Fruit fly (Drosophila melanogaster) whole organism, embryonic: ENCODE measurements around the gene Mrp5.
A peak's percentile ranks its signal among the peaks of the same experiment; 100 is the strongest.

ENCODE experiments used
- Asciz ChIP-seq: fragments of 200-800 bp; sonication (Bioruptor generic); optimal IDR thresholded peaks from 2 replicates; lab custom pipeline; 2017; ENCODE audit warnings: missing biosample characterization, mild to moderate bottlenecking, missing genetic modification characterization, missing genetic modification reagents
- BtbVII ChIP-seq: fragments of 200-800 bp; sonication (Bioruptor generic); optimal IDR thresholded peaks from 3 replicates; lab custom pipeline; 2017; ENCODE audit warnings: missing biosample characterization, mild to moderate bottlenecking, missing genetic modification characterization
- CG12236 ChIP-seq: fragments of 200-800 bp; sonication (Bioruptor generic); optimal IDR thresholded peaks from 2 replicates; lab custom pipeline; 2016; ENCODE audit warnings: missing biosample characterization, missing genetic modification characterization
- CG15011 ChIP-seq: fragments of 200-800 bp; sonication (Bioruptor generic); optimal IDR thresholded peaks from 3 replicates; lab custom pipeline; 2018; ENCODE audit warnings: missing biosample characterization, mild to moderate bottlenecking, missing genetic modification characterization
- CG15696 ChIP-seq: fragments of 200-800 bp; sonication (Bioruptor generic); optimal IDR thresholded peaks from 2 replicates; lab custom pipeline; 2019; ENCODE audit warnings: missing biosample characterization, mild to moderate bottlenecking, missing genetic modification characterization, moderate library complexity
- CG30403 ChIP-seq: fragments of 200-800 bp; sonication (Bioruptor generic); optimal IDR thresholded peaks from 3 replicates; lab custom pipeline; 2016; ENCODE audit warnings: missing biosample characterization, missing genetic modification characterization
- CG31388 ChIP-seq: fragments of 200-800 bp; sonication (Bioruptor generic); optimal IDR thresholded peaks from 2 replicates; lab custom pipeline; 2016; ENCODE audit warnings: missing biosample characterization, missing genetic modification characterization
- CG3995 ChIP-seq: fragments of 200-800 bp; sonication (Bioruptor generic); optimal IDR thresholded peaks from 3 replicates; lab custom pipeline; 2016; ENCODE audit warnings: missing biosample characterization, missing genetic modification characterization
- CG6765 ChIP-seq: fragments of 200-800 bp; sonication (Bioruptor generic); optimal IDR thresholded peaks from 3 replicates; lab custom pipeline; 2017; ENCODE audit warnings: missing biosample characterization, mild to moderate bottlenecking, missing genetic modification characterization
- CG8359 ChIP-seq: fragments of 200-800 bp; sonication (Bioruptor generic); optimal IDR thresholded peaks from 2 replicates; lab custom pipeline; 2017; ENCODE audit warnings: missing biosample characterization, mild to moderate bottlenecking, missing genetic modification characterization, borderline replicate concordance
- CG9932 ChIP-seq: fragments of 200-800 bp; sonication (Bioruptor generic); IDR thresholded peaks from 2 replicates; pipeline ENCODE4 v1.3.6; 2022; ENCODE audit warnings: missing biosample characterization, missing genetic modification characterization
- Camta ChIP-seq: fragments of 200-800 bp; sonication (Bioruptor generic); optimal IDR thresholded peaks from 2 replicates; lab custom pipeline; 2016; ENCODE audit warnings: missing biosample characterization, missing genetic modification characterization
- CoRest ChIP-seq: fragments of 200-800 bp; sonication (Bioruptor generic); optimal IDR thresholded peaks from 3 replicates; lab custom pipeline; 2018; ENCODE audit warnings: missing biosample characterization, mild to moderate bottlenecking, missing genetic modification characterization, moderate library complexity
- Dbx ChIP-seq: fragments of 200-800 bp; sonication (Bioruptor generic); IDR thresholded peaks from 3 replicates; pipeline ENCODE4 v1.3.6; 2022; ENCODE audit warnings: missing biosample characterization, missing genetic modification characterization
- Ets65A ChIP-seq: fragments of 200-800 bp; sonication (Bioruptor generic); peaks from one replicate; lab custom pipeline; 2016; ENCODE audit warnings: missing biosample characterization, missing genetic modification characterization
- Ets97D ChIP-seq: fragments of 200-800 bp; sonication (Bioruptor generic); optimal IDR thresholded peaks from 3 replicates; lab custom pipeline; 2016; ENCODE audit warnings: missing biosample characterization, missing genetic modification characterization
- Fer2 ChIP-seq: fragments of 200-800 bp; sonication (Bioruptor generic); optimal IDR thresholded peaks from 2 replicates; lab custom pipeline; 2018; ENCODE audit warnings: missing biosample characterization, mild to moderate bottlenecking, missing genetic modification characterization, moderate library complexity
- GATAe ChIP-seq: fragments of 200-800 bp; sonication (Bioruptor generic); conservative IDR thresholded peaks from 2 replicates; pipeline ENCODE4 v1.3.6; 2022; ENCODE audit warnings: missing biosample characterization, missing genetic modification characterization
- Gsc ChIP-seq: fragments of 200-800 bp; sonication (Bioruptor generic); IDR thresholded peaks from 2 replicates; pipeline ENCODE4 v1.3.6; 2022; ENCODE audit warnings: missing biosample characterization, missing genetic modification characterization
- HHEX ChIP-seq: fragments of 200-800 bp; sonication (Bioruptor generic); optimal IDR thresholded peaks from 3 replicates; lab custom pipeline; 2017; ENCODE audit warnings: missing biosample characterization, mild to moderate bottlenecking, missing genetic modification characterization, missing genetic modification reagents
- Hmr ChIP-seq: fragments of 200-800 bp; sonication (Bioruptor generic); optimal IDR thresholded peaks from 3 replicates; lab custom pipeline; 2017; ENCODE audit warnings: mild to moderate bottlenecking, missing biosample characterization, missing genetic modification reagents, missing genetic modification characterization
- Kr ChIP-seq: fragments of 200-800 bp; sonication (Bioruptor generic); optimal IDR thresholded peaks from 2 replicates; lab custom pipeline; 2017; ENCODE audit warnings: missing biosample characterization, mild to moderate bottlenecking, missing genetic modification characterization
- Mad ChIP-seq: fragments of 200-800 bp; sonication (Bioruptor generic); optimal IDR thresholded peaks from 2 replicates; lab custom pipeline; 2016; ENCODE audit warnings: missing biosample characterization, missing genetic modification characterization
- Med ChIP-seq: fragments of 200-800 bp; sonication (Bioruptor generic); peaks from one replicate; lab custom pipeline; 2016; ENCODE audit warnings: missing biosample characterization, missing genetic modification characterization, mild to moderate bottlenecking, inconsistent platforms, moderate library complexity
- Opbp ChIP-seq: fragments of 200-800 bp; sonication (Bioruptor generic); IDR thresholded peaks from 3 replicates; pipeline ENCODE4 v1.3.6; 2022; ENCODE audit warnings: missing biosample characterization, missing genetic modification characterization; ENCODE audit not compliant: partially characterized antibody
- Trl ChIP-seq, 3 experiments: fragments of >200 bp in 2 of 3; fragments of 200-800 bp in 1 of 3; sonication (Bioruptor generic) in 1 of 3; optimal IDR thresholded peaks; 2 replicates in 1 of 3; 3 replicates in 2 of 3; lab custom pipeline; 2016 to 2017; ENCODE audit warnings: missing biosample characterization in 1 of 3, missing genetic modification characterization in 1 of 3
- Xrp1 ChIP-seq: fragments of 200-800 bp; sonication (Bioruptor generic); IDR thresholded peaks from 2 replicates; pipeline ENCODE4 v1.3.6; 2022; ENCODE audit warnings: missing biosample characterization, missing genetic modification characterization
- cwo ChIP-seq: fragments of 200-800 bp; sonication (Bioruptor generic); optimal IDR thresholded peaks from 3 replicates; lab custom pipeline; 2017; ENCODE audit warnings: missing biosample characterization, missing genetic modification characterization, mild to moderate bottlenecking, moderate library complexity, missing genetic modification reagents
- fd64A ChIP-seq: fragments of 200-800 bp; sonication (Bioruptor generic); optimal IDR thresholded peaks from 3 replicates; lab custom pipeline; 2018; ENCODE audit warnings: missing biosample characterization, mild to moderate bottlenecking, missing genetic modification characterization
- gsb-n ChIP-seq: fragments of 200-800 bp; sonication (Bioruptor generic); optimal IDR thresholded peaks from 3 replicates; lab custom pipeline; 2018; ENCODE audit warnings: missing biosample characterization, mild to moderate bottlenecking, missing genetic modification characterization
- kah ChIP-seq: fragments of 200-800 bp; sonication (Bioruptor generic); optimal IDR thresholded peaks from 2 replicates; lab custom pipeline; 2018; ENCODE audit warnings: missing biosample characterization, mild to moderate bottlenecking, missing genetic modification characterization
- pita ChIP-seq: fragments of 200-800 bp; sonication (Bioruptor generic); optimal IDR thresholded peaks from 2 replicates; lab custom pipeline; 2017; ENCODE audit warnings: missing biosample characterization, mild to moderate bottlenecking, missing genetic modification characterization
- schlank ChIP-seq: fragments of 200-800 bp; sonication (Bioruptor generic); optimal IDR thresholded peaks from 2 replicates; lab custom pipeline; 2018; ENCODE audit warnings: missing biosample characterization, mild to moderate bottlenecking, missing genetic modification characterization
- shn ChIP-seq: fragments of 200-800 bp; sonication (Bioruptor generic); optimal IDR thresholded peaks from 3 replicates; lab custom pipeline; 2016; ENCODE audit warnings: missing biosample characterization, missing genetic modification characterization
- usp ChIP-seq: fragments of >200 bp; optimal IDR thresholded peaks from 2 replicates; lab custom pipeline; 2017; ENCODE audit warnings: missing biosample characterization, missing genetic modification characterization

Mrp5 gene

dm6 chr3R:19924331-19924730, 48.9 kb upstream of the Mrp5 start (continued):
- TF ChIP-seq CG6765 = peak; percentile 48
- TF ChIP-seq gsb-n (tag; lab: Kevin White, UChicago) = no peak
- TF ChIP-seq Med (GFP tag; lab: Kevin White, UChicago) = peak; percentile 90
- TF ChIP-seq Camta (GFP tag; lab: Kevin White, UChicago) = no peak
- TF ChIP-seq Hmr = peak; percentile 66
- peak; percentile 8 for TF ChIP-seq cwo (GFP tag; lab: Kevin White, UChicago)
- 0 out of 3 replicates have a peak, but pooled peaks have one; percentile 28 for TF ChIP-seq Dbx (GFP tag; lab: Robert Waterston, UW)
- TF ChIP-seq schlank = peak; percentile 24
- TF ChIP-seq CG15011 (GFP tag; lab: Kevin White, UChicago) = peak; percentile 42
- TF ChIP-seq CG12236 = no peak
- TF ChIP-seq Ets97D = no peak
- TF ChIP-seq BtbVII (GFP tag; lab: Kevin White, UChicago) = peak; percentile 36
- no peak for TF ChIP-seq CoRest (tag; lab: Kevin White, UChicago)
- peak; percentile 33 for TF ChIP-seq HHEX (GFP tag; lab: Kevin White, UChicago)
- no peak for TF ChIP-seq Trl (optimal IDR thresholded peaks at IDR 0.05; lab: Kevin White, UChicago)
- peak; percentile 5 for TF ChIP-seq Trl (GFP tag; optimal IDR thresholded peaks at IDR 0.05; lab: Kevin White, UChicago)
- TF ChIP-seq Fer2 (tag; lab: Kevin White, UChicago) = peak; percentile 1
- no peak for TF ChIP-seq pita (GFP tag; lab: Kevin White, UChicago)
- peak; percentile 22 for TF ChIP-seq Asciz (GFP tag; lab: Kevin White, UChicago)
- TF ChIP-seq CG30403 (GFP tag; lab: Kevin White, UChicago) = no peak
- TF ChIP-seq kah (GFP tag; lab: Kevin White, UChicago) = no peak
- peak; percentile 29; the same call in 1 of the 2 replicates for TF ChIP-seq CG9932 (GFP tag; lab: Robert Waterston, UW)
- no peak for TF ChIP-seq CG8359 (GFP tag; lab: Kevin White, UChicago)

dm6 chr3R:19918207-19918606, 42.7 kb upstream of the Mrp5 start, which contains the start of gene CG4770:
Gene CG4770, plus strand, starts transcription at chr3R:19918507.
- TF ChIP-seq fd64A (GFP tag; lab: Kevin White, UChicago) = no peak
- TF ChIP-seq usp = no peak

dm6 chr3R:19917739-19918138, 42.3 kb upstream of the Mrp5 start, which contains the start of gene CG4465:
Gene CG4465, minus strand, starts transcription at chr3R:19917839.
- TF ChIP-seq Mad (GFP tag; lab: Kevin White, UChicago) (no peak), Xrp1 (GFP tag; lab: Robert Waterston, UW) (no peak), Opbp (no peak)

DNA sequence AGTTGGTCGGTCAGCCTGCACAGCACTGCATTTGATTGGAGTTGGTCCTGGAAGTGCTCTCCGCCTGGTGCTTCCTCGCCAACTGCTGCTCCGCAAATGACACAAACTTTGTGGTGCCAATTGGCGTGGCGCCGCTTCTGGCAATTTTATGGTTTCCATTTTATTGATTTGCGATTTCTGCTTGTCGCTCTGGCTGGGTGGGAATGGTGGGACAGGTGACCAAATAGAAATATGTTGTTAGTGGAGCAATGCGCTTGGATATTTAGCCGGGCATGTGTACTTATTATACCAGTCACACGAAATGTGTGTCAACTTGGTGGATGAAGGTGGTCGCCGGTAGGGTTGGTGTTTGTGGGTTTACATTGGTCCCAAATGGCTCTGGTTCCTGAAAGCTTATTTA, 39.8 kb upstream of the Mrp5 start, which contains the start of the genes Xport-A and Xport-B:
TSS of gene Xport-A (minus strand) at position 101 of the 400 bp plus-strand sequence.
TSS of gene Xport-B (minus strand) at position 101 of the 400 bp plus-strand sequence.
- no peak for TF ChIP-seq shn
- TF ChIP-seq Ets65A (GFP tag; lab: Kevin White, UChicago) = peak; percentile 57
- TF ChIP-seq Gsc (GFP tag; lab: Robert Waterston, UW) = no peak
- TF ChIP-seq GATAe (GFP tag; lab: Robert Waterston, UW) = no peak
- no peak for TF ChIP-seq CG31388 (GFP tag; lab: Kevin White, UChicago)
- no peak for TF ChIP-seq CG15696 (tag; lab: Kevin White, UChicago)
- no peak for TF ChIP-seq Kr (GFP tag; lab: Kevin White, UChicago)
- TF ChIP-seq CG3995 (GFP tag; lab: Kevin White, UChicago) = no peak
